Worm (Caenorhabditis elegans) whole organism, L1 larva: Measurements from ENCODE around the gene flp-8.

Experiments
- C16A3.4 ChIP-seq: fragments of 150-350 bp; optimal IDR thresholded peaks from 2 replicates; lab custom pipeline; 2014; ENCODE audit warnings: missing biosample characterization, missing genetic modification characterization
- Y116A8C.19 ChIP-seq: sonication (generic microtip); optimal IDR thresholded peaks from 2 replicates; lab custom pipeline; 2016; ENCODE audit warnings: missing compliant biosample characterization, missing genetic modification characterization, borderline replicate concordance
- blmp-1 ChIP-seq: fragments of 150-350 bp; optimal IDR thresholded peaks from 2 replicates; lab custom pipeline; 2014; ENCODE audit warnings: missing biosample characterization, missing genetic modification characterization
- ceh-63 ChIP-seq: fragments of 200-800 bp; sonication (Bioruptor generic); optimal IDR thresholded peaks from 2 replicates; lab custom pipeline; 2018; ENCODE audit warnings: mild to moderate bottlenecking, missing genetic modification characterization, missing compliant biosample characterization
- ceh-8 ChIP-seq: fragments of 200-800 bp; sonication (Bioruptor generic); optimal IDR thresholded peaks from 2 replicates; lab custom pipeline; 2018; ENCODE audit warnings: mild to moderate bottlenecking, missing genetic modification characterization, moderate library complexity, missing compliant biosample characterization
- ceh-82 ChIP-seq, 3 experiments: fragments of 150-350 bp in 1 of 3; sonication (generic microtip) in 2 of 3; optimal IDR thresholded peaks; 2 replicates each; lab custom pipeline; 2014 to 2017; ENCODE audit warnings: missing biosample characterization in 3 of 3, missing genetic modification characterization in 3 of 3
- dsc-1 ChIP-seq: sonication (generic microtip); optimal IDR thresholded peaks from 2 replicates; lab custom pipeline; 2016; ENCODE audit warnings: mild to moderate bottlenecking, missing genetic modification characterization, missing compliant biosample characterization
- efl-1 ChIP-seq, 4 experiments: fragments of 150-350 bp; optimal IDR thresholded peaks in 3 of 4; peaks in 1 of 4; 1 replicate in 1 of 4; 2 replicates in 3 of 4; lab custom pipeline; 2014; ENCODE audit warnings: missing biosample characterization in 2 of 4, missing genetic modification characterization in 2 of 4, missing genetic modification reagents in 2 of 4
- efl-3 ChIP-seq: fragments of 200-800 bp; sonication (Bioruptor generic); optimal IDR thresholded peaks from 2 replicates; lab custom pipeline; 2018; ENCODE audit warnings: mild to moderate bottlenecking, missing genetic modification characterization, missing compliant biosample characterization
- egl-27 ChIP-seq, 2 experiments: fragments of 150-350 bp in 1 of 2; sonication (generic microtip); optimal IDR thresholded peaks; 3 replicates each; lab custom pipeline; 2017 to 2018; ENCODE audit warnings: missing biosample characterization in 2 of 2, missing genetic modification characterization in 2 of 2, missing genetic modification reagents in 2 of 2
- elt-2 ChIP-seq: sonication (generic microtip); optimal IDR thresholded peaks from 2 replicates; lab custom pipeline; 2016; ENCODE audit warnings: missing genetic modification characterization, mild to moderate bottlenecking, inconsistent platforms, missing compliant biosample characterization, missing genetic modification reagents
- ets-5 ChIP-seq: fragments of 200-800 bp; sonication (Bioruptor generic); IDR thresholded peaks from 2 replicates; pipeline ENCODE4 v1.3.6; 2022; ENCODE audit warnings: missing genetic modification characterization, missing compliant biosample characterization
- fkh-10 ChIP-seq: sonication (generic microtip); optimal IDR thresholded peaks from 2 replicates; lab custom pipeline; 2017; ENCODE audit warnings: missing biosample characterization, missing genetic modification reagents, missing genetic modification characterization
- hlh-17 ChIP-seq: fragments of 200-800 bp; sonication (Bioruptor generic); optimal IDR thresholded peaks from 2 replicates; lab custom pipeline; 2018; ENCODE audit warnings: missing genetic modification characterization, mild to moderate bottlenecking, missing compliant biosample characterization, moderate library complexity, borderline replicate concordance
- hlh-4 ChIP-seq: sonication (generic microtip); optimal IDR thresholded peaks from 2 replicates; lab custom pipeline; 2016; ENCODE audit warnings: mild to moderate bottlenecking, missing genetic modification characterization, missing compliant biosample characterization
- irx-1 ChIP-seq: sonication (generic microtip); optimal IDR thresholded peaks from 2 replicates; lab custom pipeline; 2016; ENCODE audit warnings: missing genetic modification characterization, missing compliant biosample characterization
- lin-13 ChIP-seq: fragments of 150-350 bp; optimal IDR thresholded peaks from 2 replicates; lab custom pipeline; 2014; ENCODE audit warnings: missing biosample characterization, missing genetic modification reagents, missing genetic modification characterization
- lin-35 ChIP-seq, 2 experiments: fragments of 150-350 bp; optimal IDR thresholded peaks; 2 replicates each; lab custom pipeline; 2014; ENCODE audit warnings: missing biosample characterization in 2 of 2, missing genetic modification characterization in 2 of 2, missing genetic modification reagents in 2 of 2
- nhr-28 ChIP-seq: fragments of 150-350 bp; optimal IDR thresholded peaks from 2 replicates; lab custom pipeline; 2014; ENCODE audit warnings: missing biosample characterization, missing genetic modification characterization
- nhr-77 ChIP-seq: fragments of 150-350 bp; optimal IDR thresholded peaks from 2 replicates; lab custom pipeline; 2014; ENCODE audit warnings: missing biosample characterization, missing genetic modification characterization
- pag-3 ChIP-seq: sonication (generic microtip); optimal IDR thresholded peaks from 2 replicates; lab custom pipeline; 2017; ENCODE audit warnings: missing genetic modification characterization, mild to moderate bottlenecking, missing compliant biosample characterization, antibody characterized with exemption, borderline replicate concordance; ENCODE audit not compliant: insufficient read depth
- pqm-1 ChIP-seq: sonication (generic microtip); optimal IDR thresholded peaks from 3 replicates; lab custom pipeline; 2017; ENCODE audit warnings: missing biosample characterization, missing genetic modification characterization
- snpc-4 ChIP-seq: fragments of 150-350 bp; optimal IDR thresholded peaks from 2 replicates; lab custom pipeline; 2014; ENCODE audit warnings: missing biosample characterization, missing genetic modification characterization
- sox-4 ChIP-seq: sonication (generic microtip); optimal IDR thresholded peaks from 2 replicates; lab custom pipeline; 2016; ENCODE audit warnings: missing genetic modification characterization, missing compliant biosample characterization
- sptf-1 ChIP-seq: fragments of 150-350 bp; optimal IDR thresholded peaks from 2 replicates; lab custom pipeline; 2014; ENCODE audit warnings: missing biosample characterization, missing genetic modification characterization
- sup-37 ChIP-seq: fragments of 200-800 bp; sonication (Bioruptor generic); optimal IDR thresholded peaks from 2 replicates; lab custom pipeline; 2018; ENCODE audit warnings: mild to moderate bottlenecking, missing genetic modification characterization, missing compliant biosample characterization
- tlp-1 ChIP-seq: fragments of 150-350 bp; optimal IDR thresholded peaks from 2 replicates; lab custom pipeline; 2014; ENCODE audit warnings: missing biosample characterization, missing genetic modification characterization
- unc-130 ChIP-seq: fragments of 150-350 bp; optimal IDR thresholded peaks from 2 replicates; lab custom pipeline; 2017; ENCODE audit warnings: missing biosample characterization, missing genetic modification characterization, inconsistent platforms
- unc-30 ChIP-seq: sonication (generic microtip); optimal IDR thresholded peaks from 2 replicates; lab custom pipeline; 2017; ENCODE audit warnings: missing biosample characterization, missing genetic modification characterization
- unc-98 ChIP-seq: fragments of 200-800 bp; sonication (Bioruptor generic); IDR thresholded peaks from 2 replicates; pipeline ENCODE4 v1.3.6; 2022; ENCODE audit warnings: missing genetic modification characterization, missing compliant biosample characterization
- vab-15 ChIP-seq: sonication (generic microtip); optimal IDR thresholded peaks from 2 replicates; lab custom pipeline; 2017; ENCODE audit warnings: missing genotype, mild to moderate bottlenecking, missing genetic modification characterization, missing compliant biosample characterization
- xbp-1 ChIP-seq: sonication (generic microtip); optimal IDR thresholded peaks from 2 replicates; lab custom pipeline; 2016; ENCODE audit warnings: missing genetic modification characterization, missing compliant biosample characterization
- ztf-11 ChIP-seq, 2 experiments: sonication (generic microtip); optimal IDR thresholded peaks; 2 replicates each; lab custom pipeline; 2016 to 2017; ENCODE audit warnings: missing genetic modification characterization in 2 of 2, missing biosample characterization in 1 of 2, missing compliant biosample characterization in 1 of 2
- ztf-4 ChIP-seq: fragments of 150-350 bp; optimal IDR thresholded peaks from 2 replicates; lab custom pipeline; 2014; ENCODE audit warnings: missing biosample characterization, missing genetic modification characterization

Gene flp-8

ce11 chrX:14861752-14862151 is 19.5 kb upstream of the flp-8 start, which contains the start of gene dmd-4:
Gene dmd-4 (minus strand): TSS chrX:14861852.
- no peak for TF ChIP-seq xbp-1
- TF ChIP-seq, all 84 proteins: peak for 0

DNA sequence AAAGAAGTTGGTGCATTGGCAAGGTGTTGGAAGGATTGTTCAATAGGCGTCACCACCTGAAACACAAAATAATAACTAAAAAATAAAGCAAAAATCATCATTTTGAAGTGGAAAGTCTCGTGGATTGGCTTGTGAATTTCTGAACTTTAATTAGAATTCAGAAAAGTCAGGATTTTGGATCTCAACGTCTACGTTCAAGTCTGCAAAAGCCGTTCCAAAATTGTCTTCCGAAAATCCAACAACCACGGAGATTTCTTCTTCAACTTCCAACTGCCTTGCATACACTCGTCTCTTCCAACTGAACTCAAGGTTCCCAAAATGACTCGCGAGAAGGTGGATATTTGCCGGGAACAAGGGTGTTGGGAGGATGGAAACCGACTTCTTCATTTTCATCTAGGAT is 15.5 kb upstream of the flp-8 start, which contains the start of gene C27C12.3:
Gene C27C12.3 (minus strand): TSS at position 101 of the 400 bp plus-strand sequence.
- TF ChIP-seq Y116A8C.19 = no peak
- TF ChIP-seq xbp-1 = no peak
- no peak for TF ChIP-seq pqm-1 (tag; lab: Kevin White, UChicago)
- TF ChIP-seq fkh-10 = no peak
- no peak for TF ChIP-seq dsc-1
- no peak for TF ChIP-seq C16A3.4 (tag; lab: Kevin White, UChicago)
- TF ChIP-seq ztf-4 = no peak
- TF ChIP-seq egl-27 (tag; optimal IDR thresholded peaks at IDR 0.05; lab: Kevin White, UChicago) = no peak

ce11 chrX:14868200-14868599 is 13.0 kb upstream of the flp-8 start, which contains the start of gene F31F6.1:
Gene F31F6.1 (minus strand): TSS chrX:14868300.
- TF ChIP-seq sup-37 (GFP tag; lab: Kevin White, UChicago) (no peak), unc-30 (tag; lab: Kevin White, UChicago) (no peak), ztf-11 (tag; optimal IDR thresholded peaks at IDR 0.05; lab: Kevin White, UChicago) (no peak), efl-1 (optimal IDR thresholded peaks at IDR 0.05; lab: Kevin White, UChicago) (no peak), efl-1 (GFP tag; optimal IDR thresholded peaks at IDR 0.05 in 1 of 2; lab: Kevin White, UChicago) (no peak), nhr-28 (tag; lab: Kevin White, UChicago) (no peak), ets-5 (GFP tag; lab: Robert Waterston, UW) (no peak), irx-1 (no peak), nhr-77 (tag; lab: Kevin White, UChicago) (no peak), vab-15 (tag; lab: Kevin White, UChicago) (no peak), ceh-63 (GFP tag; lab: Kevin White, UChicago) (no peak), unc-98 (GFP tag; lab: Robert Waterston, UW) (no peak), tlp-1 (tag; lab: Kevin White, UChicago) (no peak), ceh-82 (tag; optimal IDR thresholded peaks at IDR 0.05; lab: Kevin White, UChicago) (no peak), xbp-1 (no peak), sox-4 (tag; lab: Kevin White, UChicago) (no peak), snpc-4 (tag; lab: Kevin White, UChicago) (no peak), blmp-1 (tag; lab: Kevin White, UChicago) (no peak), pag-3 (tag; lab: Kevin White, UChicago) (no peak), lin-13 (GFP tag; lab: Kevin White, UChicago) (no peak), elt-2 (tag; lab: Kevin White, UChicago) (no peak)

DNA sequence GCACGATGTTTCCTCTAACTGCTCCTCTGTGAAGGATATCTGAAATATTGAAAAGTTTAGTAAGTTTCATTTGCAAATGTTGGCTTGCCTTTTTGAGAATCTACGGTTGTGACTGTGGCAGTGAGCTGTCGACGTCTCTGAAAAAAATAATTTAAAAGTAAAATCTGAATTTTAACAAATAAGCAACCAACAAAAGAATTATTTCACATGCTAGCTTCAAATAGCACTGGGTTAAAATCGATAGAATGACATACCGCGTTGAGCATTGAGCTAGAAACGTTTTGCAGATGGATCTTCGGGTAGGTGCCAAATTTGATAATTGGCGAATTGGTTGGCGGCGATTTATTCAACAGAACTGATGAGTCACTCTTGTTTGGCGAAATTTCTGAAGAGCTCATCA is 9.4 kb upstream of the flp-8 start, which contains the start of gene F31F6.2:
Gene F31F6.2 (minus strand): TSS at position 101 of the 400 bp plus-strand sequence.
- TF ChIP-seq ceh-82 (tag; optimal IDR thresholded peaks at IDR 0.05; lab: Kevin White, UChicago) = no peak
- TF ChIP-seq ceh-8 (GFP tag; lab: Kevin White, UChicago) = no peak
- no peak for TF ChIP-seq sptf-1 (tag; lab: Kevin White, UChicago)
- TF ChIP-seq unc-98 (GFP tag; lab: Robert Waterston, UW) = no peak
- no peak for TF ChIP-seq hlh-4 (tag; lab: Kevin White, UChicago)
- TF ChIP-seq fkh-10 = no peak
- no peak for TF ChIP-seq ets-5 (GFP tag; lab: Robert Waterston, UW)
- TF ChIP-seq unc-130 (tag; lab: Kevin White, UChicago) = no peak
- no peak for TF ChIP-seq hlh-17 (GFP tag; lab: Kevin White, UChicago)
- TF ChIP-seq efl-3 (GFP tag; lab: Kevin White, UChicago) = no peak
- TF ChIP-seq efl-1 (optimal IDR thresholded peaks at IDR 0.05; lab: Kevin White, UChicago) = no peak
- TF ChIP-seq efl-1 (GFP tag; optimal IDR thresholded peaks at IDR 0.05 in 1 of 2; lab: Kevin White, UChicago) = no peak
- TF ChIP-seq lin-35 (GFP tag; optimal IDR thresholded peaks at IDR 0.05; lab: Kevin White, UChicago) = no peak
